Fruit fly (Drosophila melanogaster): ENCODE measurements around the gene robl37BC.

robl37BC gene

dm6 chr2L:18965367-18966213 lies 45.1 kb upstream of the robl37BC start (continued):
- no peak for TF ChIP-seq en (GFP tag; optimal IDR thresholded peaks at IDR 0.05)
- TF ChIP-seq run (tag; optimal IDR thresholded peaks at IDR 0.05), result no peak
- no peak for TF ChIP-seq TFAM (GFP tag; optimal IDR thresholded peaks at IDR 0.05)
- TF ChIP-seq CG4404 (GFP tag; IDR thresholded peaks at IDR 0.05), result peak; percentile 16; the same call in 1 of the 2 replicates
- 0 out of 2 replicates have a peak, but pooled peaks have one; percentile 7 for TF ChIP-seq crol (GFP tag; IDR thresholded peaks at IDR 0.05)
- no peak for TF ChIP-seq Six4 (GFP tag; optimal IDR thresholded peaks at IDR 0.05)
- peak; percentile 36; the same call in 1 of the 2 replicates for TF ChIP-seq Xrp1 (GFP tag; IDR thresholded peaks at IDR 0.05)
- peak in 1 of 2 experiments; percentile 5 for TF ChIP-seq crp (GFP tag; optimal IDR thresholded peaks at IDR 0.05)
- TF ChIP-seq Antp (GFP tag; optimal IDR thresholded peaks at IDR 0.05), result no peak
- TF ChIP-seq Adf1 (GFP tag; IDR thresholded peaks at IDR 0.05), result no peak
- TF ChIP-seq CG14441 (GFP tag; IDR thresholded peaks at IDR 0.05), result 0 out of 2 replicates have a peak, but pooled peaks have one; percentile 22
- no peak for TF ChIP-seq HmgD (GFP tag; optimal IDR thresholded peaks at IDR 0.05)
- TF ChIP-seq danr (GFP tag; IDR thresholded peaks at IDR 0.05), result no peak
- TF ChIP-seq HHEX (GFP tag; optimal IDR thresholded peaks at IDR 0.05), result no peak
- peak; percentile 4 for TF ChIP-seq CG6854 (GFP tag; optimal IDR thresholded peaks at IDR 0.05)
- no peak for TF ChIP-seq CG1529 (GFP tag; optimal IDR thresholded peaks at IDR 0.05)
- no peak for TF ChIP-seq Hr3 (GFP tag; optimal IDR thresholded peaks at IDR 0.05)
- no peak for TF ChIP-seq Kr (GFP tag; optimal IDR thresholded peaks at IDR 0.05)
- TF ChIP-seq pum (GFP tag; optimal IDR thresholded peaks at IDR 0.05), result no peak
- no peak for TF ChIP-seq p53 (GFP tag; optimal IDR thresholded peaks at IDR 0.05)
- no peak for TF ChIP-seq CG42726 (GFP tag; IDR thresholded peaks at IDR 0.05; ENCODE audit: partially characterized antibody)
- TF ChIP-seq BtbVII (GFP tag; optimal IDR thresholded peaks at IDR 0.05), result peak; percentile 51
- peak; percentile 22; the same call in 1 of the 2 replicates for TF ChIP-seq chm (GFP tag; IDR thresholded peaks at IDR 0.05)
- no peak for TF ChIP-seq tll (GFP tag; optimal IDR thresholded peaks at IDR 0.05)
- no peak for TF ChIP-seq ken (GFP tag; IDR thresholded peaks at IDR 0.05)
- no peak for TF ChIP-seq CG8765 (GFP tag; IDR thresholded peaks at IDR 0.05)
- no peak for TF ChIP-seq CG6813 (GFP tag; optimal IDR thresholded peaks at IDR 0.05)
- TF ChIP-seq repo (GFP tag; optimal IDR thresholded peaks at IDR 0.05), result no peak
- TF ChIP-seq CG14667 (GFP tag; IDR thresholded peaks at IDR 0.05), result no peak
- TF ChIP-seq so (GFP tag; IDR thresholded peaks at IDR 0.05), result no peak
- no peak for TF ChIP-seq gt (GFP tag; IDR thresholded peaks at IDR 0.05)
- TF ChIP-seq salm (tag; optimal IDR thresholded peaks at IDR 0.05), result no peak
- no peak for TF ChIP-seq CG15601 (tag; optimal IDR thresholded peaks at IDR 0.05)
- TF ChIP-seq oc (tag; optimal IDR thresholded peaks at IDR 0.05), result no peak
- no peak for TF ChIP-seq peb (GFP tag; IDR thresholded peaks at IDR 0.05)
- TF ChIP-seq CG17802 (tag; optimal IDR thresholded peaks at IDR 0.05), result no peak
- TF ChIP-seq CG31388 (GFP tag; optimal IDR thresholded peaks at IDR 0.05), result no peak
- TF ChIP-seq CG4328 (GFP tag; optimal IDR thresholded peaks at IDR 0.05), result no peak
- TF ChIP-seq CG12391 (tag; optimal IDR thresholded peaks at IDR 0.05), result no peak
- TF ChIP-seq CG8359 (GFP tag; optimal IDR thresholded peaks at IDR 0.05; ENCODE audit: borderline replicate concordance), result no peak
- no peak for TF ChIP-seq CG1602 (GFP tag; optimal IDR thresholded peaks at IDR 0.05)
- TF ChIP-seq rib (GFP tag; IDR thresholded peaks at IDR 0.05), result no peak
- TF ChIP-seq CG30403 (GFP tag; optimal IDR thresholded peaks at IDR 0.05), result no peak
- TF ChIP-seq dm (GFP tag; optimal IDR thresholded peaks at IDR 0.05), result no peak
- peak; percentile 63 for TF ChIP-seq CG10147 (GFP tag; optimal IDR thresholded peaks at IDR 0.05)
- no peak for TF ChIP-seq ATbp (GFP tag; optimal IDR thresholded peaks at IDR 0.05)
- TF ChIP-seq Med (GFP tag), result peak; percentile 29
- no peak for TF ChIP-seq Side (GFP tag; optimal IDR thresholded peaks at IDR 0.05)
- peak; percentile 26 for TF ChIP-seq nmo (GFP tag; optimal IDR thresholded peaks at IDR 0.05)

Measured in whole organism, embryonic.